Worm (Caenorhabditis elegans) whole organism, late embryonic: ENCODE measurements around the gene F42A10.5.
A peak's percentile ranks its signal among the peaks of the same experiment; 100 is the strongest.

Experiments
- C08G9.2 ChIP-seq: sonication (generic microtip); optimal IDR thresholded peaks from 2 replicates; lab custom pipeline; 2016; ENCODE audit warnings: mild to moderate bottlenecking, missing genetic modification characterization, moderate library complexity, missing compliant biosample characterization
- K09A11.1 ChIP-seq: sonication (generic microtip); optimal IDR thresholded peaks from 2 replicates; lab custom pipeline; 2017; ENCODE audit warnings: antibody characterized with exemption, mild to moderate bottlenecking, missing genetic modification characterization, missing compliant biosample characterization; ENCODE audit not compliant: insufficient read depth
- T23F11.4 ChIP-seq: fragments of 200-800 bp; sonication (Bioruptor generic); optimal IDR thresholded peaks from 2 replicates; lab custom pipeline; 2018; ENCODE audit warnings: mild to moderate bottlenecking, missing genetic modification characterization, missing compliant biosample characterization
- Y22D7AL.16 ChIP-seq: sonication (generic microtip); optimal IDR thresholded peaks from 2 replicates; lab custom pipeline; 2016; ENCODE audit warnings: missing genetic modification characterization, missing compliant biosample characterization
- ahr-1 ChIP-seq: sonication (generic microtip); optimal IDR thresholded peaks from 2 replicates; lab custom pipeline; 2016; ENCODE audit warnings: missing genetic modification characterization, missing compliant biosample characterization
- ceh-18 ChIP-seq: sonication (generic microtip); optimal IDR thresholded peaks from 2 replicates; lab custom pipeline; 2016; ENCODE audit warnings: missing genetic modification characterization, missing compliant biosample characterization
- ceh-19 ChIP-seq: fragments of 200-800 bp; sonication (Bioruptor generic); optimal IDR thresholded peaks from 2 replicates; lab custom pipeline; 2018; ENCODE audit warnings: mild to moderate bottlenecking, missing genetic modification characterization, missing compliant biosample characterization
- ceh-22 ChIP-seq: sonication (generic microtip); optimal IDR thresholded peaks from 2 replicates; lab custom pipeline; 2017; ENCODE audit warnings: missing biosample characterization, missing genetic modification characterization
- ceh-24 ChIP-seq: sonication (generic microtip); optimal IDR thresholded peaks from 2 replicates; lab custom pipeline; 2016; ENCODE audit warnings: mild to moderate bottlenecking, missing genetic modification characterization, missing compliant biosample characterization
- ceh-31 ChIP-seq: sonication (generic microtip); optimal IDR thresholded peaks from 2 replicates; lab custom pipeline; 2016; ENCODE audit warnings: missing genetic modification characterization, missing compliant biosample characterization
- ceh-34 ChIP-seq: sonication (generic microtip); optimal IDR thresholded peaks from 2 replicates; lab custom pipeline; 2016; ENCODE audit warnings: mild to moderate bottlenecking, missing genetic modification characterization, missing compliant biosample characterization
- che-1 ChIP-seq: sonication (generic microtip); optimal IDR thresholded peaks from 2 replicates; lab custom pipeline; 2016; ENCODE audit warnings: mild to moderate bottlenecking, missing genetic modification characterization, missing compliant biosample characterization
- dmd-4 ChIP-seq: sonication (generic microtip); optimal IDR thresholded peaks from 2 replicates; lab custom pipeline; 2016; ENCODE audit warnings: borderline replicate concordance, missing genetic modification characterization, missing compliant biosample characterization
- dve-1 ChIP-seq: sonication (generic microtip); optimal IDR thresholded peaks from 2 replicates; lab custom pipeline; 2017; ENCODE audit warnings: antibody characterized with exemption, mild to moderate bottlenecking, missing genetic modification characterization, missing compliant biosample characterization
- elt-2 ChIP-seq: sonication (generic microtip); optimal IDR thresholded peaks from 2 replicates; lab custom pipeline; 2016; ENCODE audit warnings: missing genetic modification reagents, missing genetic modification characterization, missing compliant biosample characterization
- elt-4 ChIP-seq: sonication (generic microtip); optimal IDR thresholded peaks from 2 replicates; lab custom pipeline; 2016; ENCODE audit warnings: missing genetic modification characterization, missing compliant biosample characterization
- eyg-1 ChIP-seq: sonication (generic microtip); optimal IDR thresholded peaks from 2 replicates; lab custom pipeline; 2016; ENCODE audit warnings: missing genotype, missing genetic modification characterization, missing compliant biosample characterization
- fkh-6 ChIP-seq: sonication (generic microtip); optimal IDR thresholded peaks from 2 replicates; lab custom pipeline; 2016; ENCODE audit warnings: missing genetic modification characterization, missing compliant biosample characterization
- gmeb-2 ChIP-seq: sonication (generic microtip); optimal IDR thresholded peaks from 2 replicates; lab custom pipeline; 2016; ENCODE audit warnings: missing genetic modification characterization, inconsistent platforms, missing compliant biosample characterization
- hlh-15 ChIP-seq: sonication (generic microtip); optimal IDR thresholded peaks from 2 replicates; lab custom pipeline; 2016; ENCODE audit warnings: missing genetic modification characterization, missing compliant biosample characterization
- lim-6 ChIP-seq: sonication (generic microtip); optimal IDR thresholded peaks from 2 replicates; lab custom pipeline; 2016; ENCODE audit warnings: missing genetic modification characterization, missing compliant biosample characterization
- madf-2 ChIP-seq: sonication (generic microtip); optimal IDR thresholded peaks from 2 replicates; lab custom pipeline; 2017; ENCODE audit warnings: missing genetic modification characterization, missing compliant biosample characterization
- mec-3 ChIP-seq: sonication (generic microtip); optimal IDR thresholded peaks from 2 replicates; lab custom pipeline; 2016; ENCODE audit warnings: borderline replicate concordance, missing genetic modification characterization, missing compliant biosample characterization
- nfya-1 ChIP-seq: sonication (generic microtip); optimal IDR thresholded peaks from 2 replicates; lab custom pipeline; 2017; ENCODE audit warnings: missing genetic modification characterization, mild to moderate bottlenecking, missing compliant biosample characterization, antibody characterized with exemption, moderate library complexity
- nhr-11 ChIP-seq: fragments of 150-350 bp; optimal IDR thresholded peaks from 2 replicates; lab custom pipeline; 2014; ENCODE audit warnings: missing biosample characterization, missing genetic modification characterization
- npax-4 ChIP-seq: sonication (generic microtip); optimal IDR thresholded peaks from 2 replicates; lab custom pipeline; 2016; ENCODE audit warnings: missing genetic modification characterization, missing compliant biosample characterization
- odd-2 ChIP-seq: sonication (generic microtip); optimal IDR thresholded peaks from 2 replicates; lab custom pipeline; 2017; ENCODE audit warnings: antibody characterized with exemption, mild to moderate bottlenecking, missing genetic modification characterization, missing compliant biosample characterization
- pag-3 ChIP-seq: sonication (generic microtip); optimal IDR thresholded peaks from 2 replicates; lab custom pipeline; 2016; ENCODE audit warnings: missing compliant biosample characterization, missing genetic modification characterization, borderline replicate concordance
- pat-9 ChIP-seq: fragments of 200-800 bp; sonication (Bioruptor generic); optimal IDR thresholded peaks from 2 replicates; lab custom pipeline; 2018; ENCODE audit warnings: mild to moderate bottlenecking, missing genetic modification characterization, moderate library complexity, missing compliant biosample characterization
- pax-1 ChIP-seq: fragments of 150-350 bp; optimal IDR thresholded peaks from 2 replicates; lab custom pipeline; 2014; ENCODE audit warnings: missing biosample characterization, missing genetic modification characterization
- pqm-1 ChIP-seq: sonication (generic microtip); optimal IDR thresholded peaks from 2 replicates; lab custom pipeline; 2016; ENCODE audit warnings: missing genetic modification characterization, missing compliant biosample characterization
- rnt-1 ChIP-seq: sonication (generic microtip); optimal IDR thresholded peaks from 2 replicates; lab custom pipeline; 2016; ENCODE audit warnings: missing genetic modification characterization, missing compliant biosample characterization
- sdc-2 ChIP-seq: sonication (generic microtip); optimal IDR thresholded peaks from 2 replicates; lab custom pipeline; 2016; ENCODE audit warnings: missing genotype, missing genetic modification characterization, missing compliant biosample characterization
- sox-2 ChIP-seq: fragments of 200-800 bp; sonication (Bioruptor generic); IDR thresholded peaks from 2 replicates; pipeline ENCODE4 v1.3.6; 2022; ENCODE audit warnings: missing genetic modification reagents, missing genetic modification characterization, missing compliant biosample characterization
- syd-9 ChIP-seq: sonication (generic microtip); optimal IDR thresholded peaks from 2 replicates; lab custom pipeline; 2016; ENCODE audit warnings: mild to moderate bottlenecking, missing genetic modification characterization, moderate library complexity, missing compliant biosample characterization
- tbx-7 ChIP-seq: sonication (generic microtip); optimal IDR thresholded peaks from 2 replicates; lab custom pipeline; 2016; ENCODE audit warnings: missing genotype, missing genetic modification characterization, missing compliant biosample characterization
- unc-3 ChIP-seq, 2 experiments: fragments of 200-800 bp in 1 of 2; sonication (Bioruptor generic) in 1 of 2; sonication (generic microtip) in 1 of 2; conservative IDR thresholded peaks in 1 of 2; optimal IDR thresholded peaks in 1 of 2; 2 replicates each; pipeline versions ENCODE4 v1.3.6 to Lab custom; 2016 to 2022; ENCODE audit warnings: missing compliant biosample characterization in 2 of 2, missing genetic modification characterization in 2 of 2, missing genetic modification reagents in 1 of 2
- unc-42 ChIP-seq: sonication (generic microtip); optimal IDR thresholded peaks from 2 replicates; lab custom pipeline; 2016; ENCODE audit warnings: missing genotype, missing genetic modification characterization, missing compliant biosample characterization
- unc-55 ChIP-seq: sonication (generic microtip); optimal IDR thresholded peaks from 2 replicates; lab custom pipeline; 2017; ENCODE audit warnings: missing biosample characterization, missing genetic modification reagents, missing genetic modification characterization
- ztf-16 ChIP-seq: sonication (generic microtip); optimal IDR thresholded peaks from 2 replicates; lab custom pipeline; 2017; ENCODE audit warnings: missing genetic modification characterization, missing compliant biosample characterization

The F42A10.5 gene

ce11 chrIII:6176761-6177160 lies 3.5 kb upstream of the F42A10.5 start, which contains the start of gene F42A10.6:
TSS of gene F42A10.6 (minus strand) at chrIII:6176861.
- TF ChIP-seq nfya-1 (tag; lab: Kevin White, UChicago) (no peak), T23F11.4 (GFP tag; lab: Kevin White, UChicago) (no peak), ceh-24 (tag; lab: Kevin White, UChicago) (no peak), ceh-34 (tag; lab: Kevin White, UChicago) (no peak), unc-3 (GFP tag; conservative IDR thresholded peaks at IDR 0.05; lab: Robert Waterston, UW) (no peak), unc-3 (tag; optimal IDR thresholded peaks at IDR 0.05; lab: Kevin White, UChicago) (no peak), sdc-2 (tag; lab: Kevin White, UChicago) (no peak), K09A11.1 (no peak), dve-1 (no peak), pax-1 (no peak), mec-3 (tag; lab: Kevin White, UChicago) (no peak)

DNA sequence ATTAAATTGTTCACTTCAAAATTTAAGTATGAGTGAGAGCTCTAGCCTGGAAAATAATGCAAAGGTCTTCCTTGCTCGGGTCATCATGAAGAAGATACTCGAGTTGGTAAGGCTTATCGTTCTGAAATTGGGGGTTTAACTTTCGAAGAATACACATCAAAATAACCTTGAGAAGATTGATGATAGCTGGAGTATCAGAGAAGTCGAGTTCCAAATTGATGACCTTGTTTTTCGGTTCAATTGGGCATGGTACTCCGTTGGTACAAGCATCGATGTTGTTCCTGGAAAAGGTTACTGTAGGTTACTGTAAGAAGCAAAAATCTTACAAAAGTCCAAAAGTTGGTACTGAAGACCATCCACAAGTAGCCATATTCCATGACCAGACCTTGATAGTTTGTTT lies 2.9 kb upstream of the F42A10.5 start:
- no peak for TF ChIP-seq unc-42 (tag; lab: Kevin White, UChicago)
- no peak for TF ChIP-seq fkh-6
- no peak for TF ChIP-seq rnt-1
- TF ChIP-seq nfya-1 (tag; lab: Kevin White, UChicago): no peak
- TF ChIP-seq ceh-24 (tag; lab: Kevin White, UChicago): no peak
- no peak for TF ChIP-seq madf-2 (tag; lab: Kevin White, UChicago)
- TF ChIP-seq che-1: no peak
- TF ChIP-seq ceh-34 (tag; lab: Kevin White, UChicago): no peak
- no peak for TF ChIP-seq pag-3 (tag; lab: Kevin White, UChicago)
- TF ChIP-seq npax-4: no peak
- TF ChIP-seq gmeb-2 (tag; lab: Kevin White, UChicago): no peak

DNA sequence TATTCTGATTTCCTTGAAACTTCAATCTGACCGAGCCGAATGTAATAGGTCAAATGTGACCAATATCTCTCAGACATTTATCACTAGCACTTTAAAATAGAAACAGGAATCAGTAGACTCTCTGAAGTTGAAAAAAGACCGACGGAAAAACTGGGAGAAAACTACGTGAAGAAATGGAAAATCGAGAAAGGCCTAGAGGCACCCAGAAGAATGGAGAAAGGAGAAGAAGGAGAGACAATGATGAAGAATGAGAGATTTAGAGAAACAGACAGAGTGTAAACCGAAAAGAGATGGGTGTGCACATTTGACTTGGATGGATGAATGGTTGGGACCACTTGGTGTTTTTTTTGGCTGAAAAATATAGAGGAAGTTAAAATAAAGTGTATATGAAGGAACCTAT lies 3.2 kb downstream of the F42A10.5 start:
- TF ChIP-seq nfya-1 (tag; lab: Kevin White, UChicago) (peak; percentile 35), lim-6 (tag; lab: Kevin White, UChicago) (no peak), Y22D7AL.16 (tag; lab: Kevin White, UChicago) (no peak), fkh-6 (no peak), odd-2 (tag; lab: Kevin White, UChicago) (no peak), unc-3 (GFP tag; conservative IDR thresholded peaks at IDR 0.05; lab: Robert Waterston, UW) (no peak), unc-3 (tag; optimal IDR thresholded peaks at IDR 0.05; lab: Kevin White, UChicago) (no peak), syd-9 (tag; lab: Kevin White, UChicago) (no peak), ceh-18 (tag; lab: Kevin White, UChicago) (peak; percentile 45), nhr-11 (tag; lab: Kevin White, UChicago) (no peak), ceh-31 (peak; percentile 31), eyg-1 (no peak), npax-4 (no peak), elt-2 (tag; lab: Kevin White, UChicago) (no peak), pax-1 (peak; percentile 72), ceh-22 (tag; lab: Kevin White, UChicago) (no peak), T23F11.4 (GFP tag; lab: Kevin White, UChicago) (no peak), pqm-1 (tag; lab: Kevin White, UChicago) (no peak), pat-9 (tag; lab: Kevin White, UChicago) (no peak), unc-55 (GFP tag; lab: Kevin White, UChicago) (peak; percentile 44), ceh-24 (tag; lab: Kevin White, UChicago) (no peak), ceh-19 (GFP tag; lab: Kevin White, UChicago) (no peak), rnt-1 (peak; percentile 42)

DNA sequence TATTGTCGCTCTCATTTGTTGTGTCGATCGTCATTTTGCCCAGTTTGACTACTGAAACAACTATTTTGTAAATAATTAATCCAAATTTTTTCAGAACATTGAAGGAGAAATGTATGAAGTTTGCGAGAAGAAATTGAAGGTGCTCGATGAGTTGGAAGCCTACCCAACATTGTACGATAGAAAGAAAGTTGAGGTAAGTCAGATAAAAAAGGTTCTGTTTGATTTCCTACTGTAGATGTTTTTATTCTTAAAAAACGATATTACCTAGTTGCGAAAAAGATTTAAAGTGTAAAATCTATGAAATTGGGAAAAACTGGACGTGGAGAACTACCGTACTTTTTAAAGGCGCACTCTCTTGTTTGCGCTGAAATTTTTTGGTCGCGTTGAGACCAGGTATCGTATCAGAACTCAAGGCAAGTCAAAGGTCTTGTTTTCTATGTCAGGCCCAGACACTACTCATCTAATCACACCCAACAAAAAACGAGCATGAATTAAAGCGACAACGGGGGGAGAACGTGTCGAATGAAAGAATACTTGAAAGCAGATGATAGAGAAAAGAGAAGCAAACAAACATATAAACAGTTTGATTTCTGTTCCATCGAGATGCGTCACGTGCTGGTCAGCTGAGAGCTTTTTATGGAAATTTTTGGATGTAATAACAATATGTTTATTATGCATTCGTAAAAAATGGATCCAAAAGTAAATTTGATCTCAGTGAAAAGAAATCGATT lies 4.6 kb downstream of the F42A10.5 start, which contains the start of gene efk-1:
Gene efk-1 (minus strand): TSS at position 51 of the 731 bp plus-strand sequence.
- TF ChIP-seq ahr-1 (tag; lab: Kevin White, UChicago) (no peak), elt-4 (tag; lab: Kevin White, UChicago) (no peak), che-1 (no peak), elt-2 (tag; lab: Kevin White, UChicago) (no peak), dmd-4 (no peak), pag-3 (tag; lab: Kevin White, UChicago) (no peak), C08G9.2 (tag; lab: Kevin White, UChicago) (no peak), rnt-1 (no peak), syd-9 (tag; lab: Kevin White, UChicago) (no peak), ztf-16 (tag; lab: Kevin White, UChicago) (no peak), tbx-7 (tag; lab: Kevin White, UChicago) (no peak), hlh-15 (no peak), sox-2 (GFP tag; lab: Robert Waterston, UW) (no peak)
- TF ChIP-seq, all 69 proteins: peak for 0
